Fruit fly (Drosophila melanogaster) whole organism, prepupa: ENCODE data around the gene CG2901.
A peak's percentile ranks its signal among the peaks of the same experiment; 100 is the strongest.

ENCODE experiments used
- Blimp-1 ChIP-seq: fragments of 200-800 bp; sonication (Bioruptor generic); optimal IDR thresholded peaks from 3 replicates; lab custom pipeline; 2017; ENCODE audit warnings: missing biosample characterization, missing genetic modification characterization, mild to moderate bottlenecking, moderate library complexity, missing genetic modification reagents
- CG11294 ChIP-seq: fragments of 200-800 bp; sonication (Bioruptor generic); IDR thresholded peaks from 2 replicates; pipeline ENCODE4 v1.3.6; 2022; ENCODE audit warnings: missing biosample characterization, missing genetic modification characterization
- CG11762 ChIP-seq: fragments of 200-800 bp; sonication (Bioruptor generic); optimal IDR thresholded peaks from 3 replicates; lab custom pipeline; 2016; ENCODE audit warnings: missing biosample characterization, missing genetic modification characterization; ENCODE audit not compliant: insufficient read depth
- CG15336 ChIP-seq: fragments of 200-800 bp; sonication (Bioruptor generic); IDR thresholded peaks from 2 replicates; pipeline ENCODE4 v1.3.6; 2022; ENCODE audit warnings: missing biosample characterization, missing genetic modification characterization
- CG31627 ChIP-seq: fragments of 200-800 bp; sonication (Bioruptor generic); optimal IDR thresholded peaks from 3 replicates; lab custom pipeline; 2016; ENCODE audit warnings: missing biosample characterization, missing genetic modification characterization
- CG32006 ChIP-seq: fragments of 200-800 bp; sonication (Bioruptor generic); optimal IDR thresholded peaks from 3 replicates; lab custom pipeline; 2017; ENCODE audit warnings: missing biosample characterization, mild to moderate bottlenecking, missing genetic modification characterization
- CG4318 ChIP-seq: fragments of 200-800 bp; sonication (Bioruptor generic); optimal IDR thresholded peaks from 3 replicates; lab custom pipeline; 2017; ENCODE audit warnings: missing biosample characterization, mild to moderate bottlenecking, missing genetic modification characterization
- CG6163 ChIP-seq: fragments of 200-800 bp; sonication (Bioruptor generic); IDR thresholded peaks from 3 replicates; pipeline ENCODE4 v1.3.6; 2022; ENCODE audit warnings: missing biosample characterization, missing genetic modification characterization
- CG6276 ChIP-seq: fragments of 200-800 bp; sonication (Bioruptor generic); optimal IDR thresholded peaks from 2 replicates; lab custom pipeline; 2017; ENCODE audit warnings: missing biosample characterization, mild to moderate bottlenecking, missing genetic modification characterization
- CG6792 ChIP-seq: fragments of 200-800 bp; sonication (Bioruptor generic); optimal IDR thresholded peaks from 3 replicates; lab custom pipeline; 2016; ENCODE audit warnings: missing biosample characterization, missing genetic modification characterization
- CG6808 ChIP-seq: fragments of 200-800 bp; sonication (Bioruptor generic); optimal IDR thresholded peaks from 3 replicates; lab custom pipeline; 2017; ENCODE audit warnings: missing biosample characterization, missing genetic modification characterization, mild to moderate bottlenecking, moderate library complexity, missing genetic modification reagents
- CG6854 ChIP-seq: fragments of 200-800 bp; sonication (Bioruptor generic); optimal IDR thresholded peaks from 2 replicates; lab custom pipeline; 2017; ENCODE audit warnings: missing biosample characterization, mild to moderate bottlenecking, missing genetic modification characterization
- CG7368 ChIP-seq: fragments of 200-800 bp; sonication (Bioruptor generic); optimal IDR thresholded peaks from 3 replicates; lab custom pipeline; 2016; ENCODE audit warnings: missing biosample characterization, missing genetic modification characterization
- CG8319 ChIP-seq: fragments of 200-800 bp; sonication (Bioruptor generic); optimal IDR thresholded peaks from 3 replicates; lab custom pipeline; 2016; ENCODE audit warnings: missing biosample characterization, missing genetic modification characterization
- Eip78C ChIP-seq: fragments of 200-800 bp; sonication (Bioruptor generic); peaks from one replicate; lab custom pipeline; 2016; ENCODE audit warnings: missing biosample characterization, missing genetic modification characterization
- Eip93F ChIP-seq: fragments of 200-800 bp; sonication (Bioruptor generic); optimal IDR thresholded peaks from 2 replicates; lab custom pipeline; 2016; ENCODE audit warnings: missing biosample characterization, mild to moderate bottlenecking, missing genetic modification characterization
- Ets21C ChIP-seq: fragments of 200-800 bp; sonication (Bioruptor generic); optimal IDR thresholded peaks from 3 replicates; lab custom pipeline; 2016; ENCODE audit warnings: missing biosample characterization, missing genetic modification characterization
- Ets96B ChIP-seq: fragments of 200-800 bp; optimal IDR thresholded peaks from 2 replicates; lab custom pipeline; 2019; ENCODE audit warnings: missing biosample characterization, mild to moderate bottlenecking, missing genetic modification characterization, moderate library complexity
- Gug ChIP-seq: fragments of 200-800 bp; sonication (Bioruptor generic); IDR thresholded peaks from 2 replicates; pipeline ENCODE4 v1.3.6; 2022; ENCODE audit warnings: missing biosample characterization, missing genetic modification characterization
- Lpt ChIP-seq: fragments of 200-800 bp; sonication (Bioruptor generic); optimal IDR thresholded peaks from 3 replicates; lab custom pipeline; 2016; ENCODE audit warnings: missing biosample characterization, missing genetic modification characterization
- Met ChIP-seq: fragments of 200-800 bp; sonication (Bioruptor generic); optimal IDR thresholded peaks from 3 replicates; lab custom pipeline; 2016; ENCODE audit warnings: missing biosample characterization, missing genetic modification characterization
- Smox ChIP-seq: fragments of 200-800 bp; sonication (Bioruptor generic); optimal IDR thresholded peaks from 3 replicates; lab custom pipeline; 2016; ENCODE audit warnings: missing biosample characterization, missing genetic modification characterization
- achi ChIP-seq: fragments of 200-800 bp; sonication (Bioruptor generic); optimal IDR thresholded peaks from 3 replicates; lab custom pipeline; 2016; ENCODE audit warnings: missing biosample characterization, missing genetic modification characterization
- acj6 ChIP-seq: fragments of 200-800 bp; sonication (Bioruptor generic); optimal IDR thresholded peaks from 3 replicates; lab custom pipeline; 2016; ENCODE audit warnings: missing biosample characterization, missing genetic modification characterization
- cyc ChIP-seq: fragments of 200-800 bp; sonication (Bioruptor generic); optimal IDR thresholded peaks from 3 replicates; lab custom pipeline; 2016; ENCODE audit warnings: missing biosample characterization, missing genetic modification characterization
- dac ChIP-seq: fragments of 200-800 bp; sonication (Bioruptor generic); optimal IDR thresholded peaks from 2 replicates; lab custom pipeline; 2017; ENCODE audit warnings: missing biosample characterization, mild to moderate bottlenecking, missing genetic modification characterization
- eg ChIP-seq: fragments of 200-800 bp; sonication (Bioruptor generic); IDR thresholded peaks from 3 replicates; pipeline ENCODE4 v1.3.6; 2022; ENCODE audit warnings: missing biosample characterization, missing genetic modification characterization
- esn ChIP-seq: fragments of 200-800 bp; sonication (Bioruptor generic); optimal IDR thresholded peaks from 2 replicates; lab custom pipeline; 2016; ENCODE audit warnings: missing biosample characterization, mild to moderate bottlenecking, missing genetic modification characterization, moderate library complexity
- fd85E ChIP-seq: fragments of 200-800 bp; sonication (Bioruptor generic); optimal IDR thresholded peaks from 3 replicates; lab custom pipeline; 2016; ENCODE audit warnings: missing biosample characterization, missing genetic modification characterization
- lz ChIP-seq: fragments of 200-800 bp; sonication (Bioruptor generic); optimal IDR thresholded peaks from 3 replicates; lab custom pipeline; 2016; ENCODE audit warnings: missing biosample characterization, missing genetic modification characterization
- pdm3 ChIP-seq: fragments of 200-800 bp; sonication (Bioruptor generic); optimal IDR thresholded peaks from 3 replicates; lab custom pipeline; 2016; ENCODE audit warnings: missing biosample characterization, missing genetic modification characterization
- salr ChIP-seq, 2 experiments: fragments of 200-800 bp; sonication (Bioruptor generic); optimal IDR thresholded peaks; 3 replicates each; lab custom pipeline; 2016 to 2018; ENCODE audit warnings: missing biosample characterization in 2 of 2, missing genetic modification characterization in 2 of 2, mild to moderate bottlenecking in 1 of 2
- ss ChIP-seq, 2 experiments: fragments of 200-800 bp; sonication (Bioruptor generic); optimal IDR thresholded peaks; 2 replicates in 1 of 2; 3 replicates in 1 of 2; lab custom pipeline; 2017 to 2018; ENCODE audit warnings: mild to moderate bottlenecking in 2 of 2, missing biosample characterization in 2 of 2, missing genetic modification characterization in 2 of 2, moderate library complexity in 1 of 2
- topi ChIP-seq: fragments of 200-800 bp; sonication (Bioruptor generic); optimal IDR thresholded peaks from 3 replicates; lab custom pipeline; 2016; ENCODE audit warnings: missing biosample characterization, missing genetic modification characterization
- vri ChIP-seq: fragments of 200-800 bp; sonication (Bioruptor generic); optimal IDR thresholded peaks from 3 replicates; lab custom pipeline; 2016; ENCODE audit warnings: missing biosample characterization, mild to moderate bottlenecking, missing genetic modification characterization

The CG2901 gene

dm6 chrX:3845340-3846161 is 17.6 kb downstream of the CG2901 start (continued):
- TF ChIP-seq dac (GFP tag; lab: Kevin White, UChicago) = no peak
- peak; percentile 22 for TF ChIP-seq achi (GFP tag; lab: Kevin White, UChicago)
- TF ChIP-seq CG11762 (GFP tag; lab: Kevin White, UChicago) = no peak
- no peak for TF ChIP-seq esn (GFP tag; lab: Kevin White, UChicago)
- TF ChIP-seq cyc = no peak
- TF ChIP-seq CG6792 (GFP tag; lab: Kevin White, UChicago) = no peak
- no peak for TF ChIP-seq CG8319 (GFP tag; lab: Kevin White, UChicago)
- TF ChIP-seq Blimp-1 (GFP tag; lab: Kevin White, UChicago) = no peak
- no peak for TF ChIP-seq salr (GFP tag; optimal IDR thresholded peaks at IDR 0.05; lab: Kevin White, UChicago)
- TF ChIP-seq CG6854 (GFP tag; lab: Kevin White, UChicago) = peak; percentile 48
- no peak for TF ChIP-seq pdm3 (GFP tag; lab: Kevin White, UChicago)
- TF ChIP-seq CG32006 (GFP tag; lab: Kevin White, UChicago) = no peak
- no peak for TF ChIP-seq Gug (GFP tag; lab: Robert Waterston, UW)
- no peak for TF ChIP-seq acj6
- no peak for TF ChIP-seq Eip93F (GFP tag; lab: Kevin White, UChicago)
- peak; percentile 27 for TF ChIP-seq fd85E (GFP tag; lab: Kevin White, UChicago)
- TF ChIP-seq ss (GFP tag; optimal IDR thresholded peaks at IDR 0.05; lab: Kevin White, UChicago) = peak; percentile 12 to 43

dm6 chrX:3846393-3846792 is 18.4 kb downstream of the CG2901 start:
- TF ChIP-seq ss (GFP tag; optimal IDR thresholded peaks at IDR 0.05; lab: Kevin White, UChicago) = peak in 1 of 2 experiments; percentile 58
- no peak for TF ChIP-seq CG6276 (GFP tag; lab: Kevin White, UChicago)
- TF ChIP-seq Ets96B (tag; lab: Kevin White, UChicago) = no peak
- 0 out of 2 replicates have a peak, but pooled peaks have one; percentile 24 for TF ChIP-seq CG15336 (GFP tag; lab: Robert Waterston, UW)
- TF ChIP-seq CG32006 (GFP tag; lab: Kevin White, UChicago) = peak; percentile 10
- TF ChIP-seq CG31627 (GFP tag; lab: Kevin White, UChicago) = no peak
- peak; percentile 45; the same call in 1 of the 3 replicates for TF ChIP-seq eg (GFP tag; lab: Robert Waterston, UW)
- TF ChIP-seq CG6808 (GFP tag; lab: Kevin White, UChicago) = no peak
- TF ChIP-seq cyc = no peak
- TF ChIP-seq CG8319 (GFP tag; lab: Kevin White, UChicago) = no peak
- TF ChIP-seq acj6 = no peak
- peak; percentile 15; the same call in 1 of the 3 replicates for TF ChIP-seq CG6163 (GFP tag; lab: Robert Waterston, UW)
- TF ChIP-seq CG11762 (GFP tag; lab: Kevin White, UChicago) = no peak
- no peak for TF ChIP-seq topi (GFP tag; lab: Kevin White, UChicago)
- TF ChIP-seq CG11294 = no peak
- no peak for TF ChIP-seq CG7368 (GFP tag; lab: Kevin White, UChicago)
- no peak for TF ChIP-seq salr (GFP tag; optimal IDR thresholded peaks at IDR 0.05; lab: Kevin White, UChicago)
- no peak for TF ChIP-seq Ets21C
- TF ChIP-seq Eip93F (GFP tag; lab: Kevin White, UChicago) = no peak
- TF ChIP-seq fd85E (GFP tag; lab: Kevin White, UChicago) = no peak
- no peak for TF ChIP-seq achi (GFP tag; lab: Kevin White, UChicago)
- TF ChIP-seq lz (GFP tag; lab: Kevin White, UChicago) = no peak
- TF ChIP-seq Met (GFP tag; lab: Kevin White, UChicago) = no peak
- TF ChIP-seq Eip78C (GFP tag; lab: Kevin White, UChicago) = peak; percentile 65
- TF ChIP-seq Smox (GFP tag; lab: Kevin White, UChicago) = no peak
- no peak for TF ChIP-seq pdm3 (GFP tag; lab: Kevin White, UChicago)
- TF ChIP-seq dac (GFP tag; lab: Kevin White, UChicago) = no peak
- TF ChIP-seq Lpt (GFP tag; lab: Kevin White, UChicago) = no peak
- no peak for TF ChIP-seq vri (GFP tag; lab: Kevin White, UChicago)
- TF ChIP-seq CG4318 (GFP tag; lab: Kevin White, UChicago) = no peak
